Worm (Caenorhabditis elegans): ENCODE data around the gene clec-75.

ce11 chrIV:3988132-3988531 lies 27.6 kb downstream of the clec-75 start:
- no peak for TF ChIP-seq pha-4 (tag; optimal IDR thresholded peaks at IDR 0.05)
- TF ChIP-seq sdz-38 (tag; optimal IDR thresholded peaks at IDR 0.05) = no peak
- TF ChIP-seq lag-1 (GFP tag; IDR thresholded peaks at IDR 0.05) = no peak
- no peak for TF ChIP-seq ceh-40 (GFP tag; IDR thresholded peaks at IDR 0.05)
- TF ChIP-seq unc-62 (GFP tag; optimal IDR thresholded peaks at IDR 0.05) = no peak
- no peak for TF ChIP-seq F57C9.4 (tag; optimal IDR thresholded peaks at IDR 0.05)
